Worm (Caenorhabditis elegans) whole organism, L1 larva: ENCODE data around the gene B0393.4.

Experiments used
- C16A3.4 ChIP-seq: fragments of 150-350 bp; optimal IDR thresholded peaks from 2 replicates; lab custom pipeline; 2014; ENCODE audit warnings: missing biosample characterization, missing genetic modification characterization
- F16B12.6 ChIP-seq: fragments of 150-350 bp; optimal IDR thresholded peaks from 2 replicates; lab custom pipeline; 2014; ENCODE audit warnings: missing biosample characterization, missing genetic modification characterization
- aly-2 ChIP-seq: fragments of 150-350 bp; optimal IDR thresholded peaks from 2 replicates; lab custom pipeline; 2014; ENCODE audit warnings: missing biosample characterization, missing genetic modification characterization
- blmp-1 ChIP-seq: fragments of 150-350 bp; optimal IDR thresholded peaks from 2 replicates; lab custom pipeline; 2014; ENCODE audit warnings: missing biosample characterization, missing genetic modification characterization
- ceh-63 ChIP-seq: fragments of 200-800 bp; sonication (Bioruptor generic); optimal IDR thresholded peaks from 2 replicates; lab custom pipeline; 2018; ENCODE audit warnings: mild to moderate bottlenecking, missing genetic modification characterization, missing compliant biosample characterization
- ceh-82 ChIP-seq, 3 experiments: fragments of 150-350 bp in 1 of 3; sonication (generic microtip) in 2 of 3; optimal IDR thresholded peaks; 2 replicates each; lab custom pipeline; 2014 to 2017; ENCODE audit warnings: missing biosample characterization in 3 of 3, missing genetic modification characterization in 3 of 3
- ceh-90 ChIP-seq: sonication (generic microtip); optimal IDR thresholded peaks from 2 replicates; lab custom pipeline; 2016; ENCODE audit warnings: missing genetic modification characterization, missing compliant biosample characterization
- ces-1 ChIP-seq: fragments of 150-350 bp; optimal IDR thresholded peaks from 2 replicates; lab custom pipeline; 2014; ENCODE audit warnings: missing biosample characterization, missing genetic modification reagents, missing genetic modification characterization
- dpl-1 ChIP-seq, 3 experiments: fragments of 150-350 bp in 2 of 3; sonication (generic microtip) in 1 of 3; optimal IDR thresholded peaks; 2 replicates each; lab custom pipeline; 2014 to 2017; ENCODE audit warnings: missing biosample characterization in 3 of 3, missing genetic modification characterization in 3 of 3, missing genetic modification reagents in 3 of 3
- dsc-1 ChIP-seq: sonication (generic microtip); optimal IDR thresholded peaks from 2 replicates; lab custom pipeline; 2016; ENCODE audit warnings: mild to moderate bottlenecking, missing genetic modification characterization, missing compliant biosample characterization
- efl-1 ChIP-seq, 4 experiments: fragments of 150-350 bp; optimal IDR thresholded peaks in 3 of 4; peaks in 1 of 4; 1 replicate in 1 of 4; 2 replicates in 3 of 4; lab custom pipeline; 2014; ENCODE audit warnings: missing biosample characterization in 2 of 4, missing genetic modification characterization in 2 of 4, missing genetic modification reagents in 2 of 4
- egl-27 ChIP-seq, 2 experiments: fragments of 150-350 bp in 1 of 2; sonication (generic microtip); optimal IDR thresholded peaks; 3 replicates each; lab custom pipeline; 2017 to 2018; ENCODE audit warnings: missing biosample characterization in 2 of 2, missing genetic modification characterization in 2 of 2, missing genetic modification reagents in 2 of 2
- elt-2 ChIP-seq: sonication (generic microtip); optimal IDR thresholded peaks from 2 replicates; lab custom pipeline; 2016; ENCODE audit warnings: missing genetic modification characterization, mild to moderate bottlenecking, inconsistent platforms, missing compliant biosample characterization, missing genetic modification reagents
- ets-5 ChIP-seq: fragments of 200-800 bp; sonication (Bioruptor generic); IDR thresholded peaks from 2 replicates; pipeline ENCODE4 v1.3.6; 2022; ENCODE audit warnings: missing genetic modification characterization, missing compliant biosample characterization
- fkh-10 ChIP-seq: sonication (generic microtip); optimal IDR thresholded peaks from 2 replicates; lab custom pipeline; 2017; ENCODE audit warnings: missing biosample characterization, missing genetic modification reagents, missing genetic modification characterization
- grh-1 ChIP-seq: fragments of 200-800 bp; sonication (Bioruptor generic); IDR thresholded peaks from 2 replicates; pipeline ENCODE4 v1.3.6; 2022; ENCODE audit warnings: missing genetic modification reagents, missing genetic modification characterization, missing compliant biosample characterization
- hlh-4 ChIP-seq: sonication (generic microtip); optimal IDR thresholded peaks from 2 replicates; lab custom pipeline; 2016; ENCODE audit warnings: mild to moderate bottlenecking, missing genetic modification characterization, missing compliant biosample characterization
- irx-1 ChIP-seq: sonication (generic microtip); optimal IDR thresholded peaks from 2 replicates; lab custom pipeline; 2016; ENCODE audit warnings: missing genetic modification characterization, missing compliant biosample characterization
- jun-1 ChIP-seq: fragments of 150-350 bp; optimal IDR thresholded peaks from 2 replicates; lab custom pipeline; 2014; ENCODE audit warnings: missing biosample characterization, missing genetic modification reagents, missing genetic modification characterization
- lin-13 ChIP-seq: fragments of 150-350 bp; optimal IDR thresholded peaks from 2 replicates; lab custom pipeline; 2014; ENCODE audit warnings: missing biosample characterization, missing genetic modification reagents, missing genetic modification characterization
- lin-15B ChIP-seq: fragments of 150-350 bp; sonication (generic microtip); optimal IDR thresholded peaks from 3 replicates; lab custom pipeline; 2014; ENCODE audit warnings: missing biosample characterization, missing genetic modification characterization
- lin-35 ChIP-seq, 2 experiments: fragments of 150-350 bp; optimal IDR thresholded peaks; 2 replicates each; lab custom pipeline; 2014; ENCODE audit warnings: missing biosample characterization in 2 of 2, missing genetic modification characterization in 2 of 2, missing genetic modification reagents in 2 of 2
- lin-39 ChIP-seq: fragments of 150-350 bp; optimal IDR thresholded peaks from 2 replicates; lab custom pipeline; 2014; ENCODE audit warnings: missing biosample characterization, missing genetic modification reagents, missing genetic modification characterization
- lir-3 ChIP-seq: sonication (generic microtip); optimal IDR thresholded peaks from 2 replicates; lab custom pipeline; 2016; ENCODE audit warnings: mild to moderate bottlenecking, missing genetic modification characterization, moderate library complexity, missing compliant biosample characterization; ENCODE audit not compliant: poor library complexity
- mab-9 ChIP-seq: fragments of 200-800 bp; sonication (Bioruptor generic); IDR thresholded peaks from 2 replicates; pipeline ENCODE4 v1.3.6; 2022; ENCODE audit warnings: missing genetic modification reagents, missing genetic modification characterization, missing compliant biosample characterization
- mdl-1 ChIP-seq, 2 experiments: fragments of 150-350 bp; optimal IDR thresholded peaks; 2 replicates each; lab custom pipeline; 2014 to 2017; ENCODE audit warnings: missing biosample characterization in 2 of 2, missing genetic modification characterization in 2 of 2, inconsistent platforms in 1 of 2
- mef-2 ChIP-seq: fragments of 150-350 bp; optimal IDR thresholded peaks from 2 replicates; lab custom pipeline; 2014; ENCODE audit warnings: missing biosample characterization, missing genetic modification characterization
- nhr-11 ChIP-seq: fragments of 150-350 bp; optimal IDR thresholded peaks from 2 replicates; lab custom pipeline; 2014; ENCODE audit warnings: missing biosample characterization, missing genetic modification characterization
- nhr-12 ChIP-seq: sonication (generic microtip); optimal IDR thresholded peaks from 2 replicates; lab custom pipeline; 2017; ENCODE audit warnings: missing biosample characterization, missing genetic modification characterization
- nhr-19 ChIP-seq: fragments of 200-800 bp; sonication (Bioruptor generic); conservative IDR thresholded peaks from 2 replicates; pipeline ENCODE4 v1.3.6; 2022; ENCODE audit warnings: missing genetic modification characterization, missing compliant biosample characterization
- nhr-20 ChIP-seq: sonication (generic microtip); optimal IDR thresholded peaks from 2 replicates; lab custom pipeline; 2016; ENCODE audit warnings: mild to moderate bottlenecking, missing genetic modification characterization, missing compliant biosample characterization
- nhr-28 ChIP-seq: fragments of 150-350 bp; optimal IDR thresholded peaks from 2 replicates; lab custom pipeline; 2014; ENCODE audit warnings: missing biosample characterization, missing genetic modification characterization
- nhr-84 ChIP-seq: sonication (generic microtip); optimal IDR thresholded peaks from 2 replicates; lab custom pipeline; 2017; ENCODE audit warnings: missing biosample characterization, missing genetic modification characterization
- nhr-85 ChIP-seq: sonication (generic microtip); peaks from one replicate; lab custom pipeline; 2016; ENCODE audit warnings: missing genetic modification characterization, inconsistent platforms, missing compliant biosample characterization
- pag-3 ChIP-seq: sonication (generic microtip); optimal IDR thresholded peaks from 2 replicates; lab custom pipeline; 2017; ENCODE audit warnings: missing genetic modification characterization, mild to moderate bottlenecking, missing compliant biosample characterization, antibody characterized with exemption, borderline replicate concordance; ENCODE audit not compliant: insufficient read depth
- pqm-1 ChIP-seq: sonication (generic microtip); optimal IDR thresholded peaks from 3 replicates; lab custom pipeline; 2017; ENCODE audit warnings: missing biosample characterization, missing genetic modification characterization
- rnt-1 ChIP-seq: sonication (generic microtip); optimal IDR thresholded peaks from 2 replicates; lab custom pipeline; 2016; ENCODE audit warnings: mild to moderate bottlenecking, missing genetic modification characterization, moderate library complexity, missing compliant biosample characterization
- sox-4 ChIP-seq: sonication (generic microtip); optimal IDR thresholded peaks from 2 replicates; lab custom pipeline; 2016; ENCODE audit warnings: missing genetic modification characterization, missing compliant biosample characterization
- sptf-1 ChIP-seq: fragments of 150-350 bp; optimal IDR thresholded peaks from 2 replicates; lab custom pipeline; 2014; ENCODE audit warnings: missing biosample characterization, missing genetic modification characterization
- sup-37 ChIP-seq: fragments of 200-800 bp; sonication (Bioruptor generic); optimal IDR thresholded peaks from 2 replicates; lab custom pipeline; 2018; ENCODE audit warnings: mild to moderate bottlenecking, missing genetic modification characterization, missing compliant biosample characterization
- unc-130 ChIP-seq: fragments of 150-350 bp; optimal IDR thresholded peaks from 2 replicates; lab custom pipeline; 2017; ENCODE audit warnings: missing biosample characterization, missing genetic modification characterization, inconsistent platforms
- unc-30 ChIP-seq: sonication (generic microtip); optimal IDR thresholded peaks from 2 replicates; lab custom pipeline; 2017; ENCODE audit warnings: missing biosample characterization, missing genetic modification characterization
- unc-62 ChIP-seq: fragments of 150-350 bp; optimal IDR thresholded peaks from 2 replicates; lab custom pipeline; 2014; ENCODE audit warnings: missing biosample characterization, missing genetic modification reagents, missing genetic modification characterization
- unc-86 ChIP-seq: sonication (generic microtip); optimal IDR thresholded peaks from 2 replicates; lab custom pipeline; 2016; ENCODE audit warnings: missing genetic modification characterization, missing compliant biosample characterization
- vab-15 ChIP-seq: sonication (generic microtip); optimal IDR thresholded peaks from 2 replicates; lab custom pipeline; 2017; ENCODE audit warnings: missing genotype, mild to moderate bottlenecking, missing genetic modification characterization, missing compliant biosample characterization
- zag-1 ChIP-seq: fragments of 150-350 bp; optimal IDR thresholded peaks from 2 replicates; lab custom pipeline; 2014; ENCODE audit warnings: missing biosample characterization, missing genetic modification characterization
- ztf-11 ChIP-seq, 2 experiments: sonication (generic microtip); optimal IDR thresholded peaks; 2 replicates each; lab custom pipeline; 2016 to 2017; ENCODE audit warnings: missing genetic modification characterization in 2 of 2, missing biosample characterization in 1 of 2, missing compliant biosample characterization in 1 of 2
- ztf-4 ChIP-seq: fragments of 150-350 bp; optimal IDR thresholded peaks from 2 replicates; lab custom pipeline; 2014; ENCODE audit warnings: missing biosample characterization, missing genetic modification characterization

The B0393.4 gene

DNA sequence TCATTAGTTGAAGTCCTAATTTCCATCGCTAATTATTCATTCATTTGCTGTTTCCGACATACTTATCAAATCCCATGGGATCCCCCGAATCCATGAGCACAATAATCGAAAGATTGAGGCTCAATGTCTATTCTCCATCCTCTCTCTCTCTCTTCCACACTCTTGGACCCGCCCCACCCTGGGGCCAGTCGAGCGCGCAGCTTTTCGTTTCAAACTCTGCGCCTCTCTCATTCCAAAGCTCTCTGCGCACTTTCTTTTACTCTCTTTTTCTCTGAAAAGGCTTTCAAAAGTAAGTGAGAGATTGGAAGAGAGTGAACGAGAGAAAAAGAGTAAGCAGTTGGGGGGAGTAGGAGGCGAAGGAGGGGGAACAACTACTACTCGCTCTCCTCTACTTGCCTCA is 41.7 kb downstream of the B0393.4 start, which contains the start of gene acy-1 (continued):
- peak; percentile 35 for TF ChIP-seq C16A3.4 (tag; lab: Kevin White, UChicago)
- peak; percentile 20 for TF ChIP-seq sox-4 (tag; lab: Kevin White, UChicago)
- TF ChIP-seq unc-86 = peak; percentile 80
- TF ChIP-seq unc-30 (tag; lab: Kevin White, UChicago) = no peak
- TF ChIP-seq sptf-1 (tag; lab: Kevin White, UChicago) = no peak
- no peak for TF ChIP-seq nhr-28 (tag; lab: Kevin White, UChicago)
- TF ChIP-seq lir-3 (tag; lab: Kevin White, UChicago) = peak; percentile 51
- TF ChIP-seq ztf-4 (tag; lab: Kevin White, UChicago) = no peak
- TF ChIP-seq nhr-84 (tag; lab: Kevin White, UChicago) = no peak
- no peak for TF ChIP-seq pqm-1 (tag; lab: Kevin White, UChicago)
- peak; percentile 25 for TF ChIP-seq F16B12.6 (tag; lab: Kevin White, UChicago)
- peak; percentile 68 for TF ChIP-seq zag-1
- TF ChIP-seq lin-39 (tag; lab: Kevin White, UChicago) = peak; percentile 46
- TF ChIP-seq aly-2 (tag; lab: Kevin White, UChicago) = no peak
- TF ChIP-seq ceh-63 (GFP tag; lab: Kevin White, UChicago) = no peak
- TF ChIP-seq ces-1 (GFP tag; lab: Kevin White, UChicago) = no peak
- TF ChIP-seq ceh-82 (tag; optimal IDR thresholded peaks at IDR 0.05; lab: Kevin White, UChicago) = peak; percentile 60 to 86 (median 68)
- TF ChIP-seq efl-1 (optimal IDR thresholded peaks at IDR 0.05; lab: Kevin White, UChicago) = peak; percentile 85 to 88
- peak; percentile 76 to 95 for TF ChIP-seq efl-1 (GFP tag; optimal IDR thresholded peaks at IDR 0.05 in 1 of 2; lab: Kevin White, UChicago)
- TF ChIP-seq rnt-1 (tag; lab: Kevin White, UChicago) = peak; percentile 87
- TF ChIP-seq sup-37 = no peak
- peak; percentile 50 to 76 for TF ChIP-seq lin-35 (GFP tag; optimal IDR thresholded peaks at IDR 0.05; lab: Kevin White, UChicago)
- peak; percentile 58 for TF ChIP-seq nhr-20 (tag; lab: Kevin White, UChicago)
- peak; percentile 34 for TF ChIP-seq unc-130 (tag; lab: Kevin White, UChicago)
- TF ChIP-seq mab-9 (GFP tag; lab: Robert Waterston, UW) = peak; percentile 27; the same call in 1 of the 2 replicates
- peak in 1 of 2 experiments; percentile 2 for TF ChIP-seq mdl-1 (tag; optimal IDR thresholded peaks at IDR 0.05; lab: Kevin White, UChicago)
- TF ChIP-seq dpl-1 (GFP tag; optimal IDR thresholded peaks at IDR 0.05; lab: Kevin White, UChicago) = peak; percentile 58 to 75 (median 67)
- no peak for TF ChIP-seq unc-62 (GFP tag; lab: Kevin White, UChicago)
- TF ChIP-seq egl-27 (tag; optimal IDR thresholded peaks at IDR 0.05; lab: Kevin White, UChicago) = peak in 1 of 2 experiments; percentile 40
- TF ChIP-seq grh-1 (GFP tag; lab: Robert Waterston, UW) = no peak
- TF ChIP-seq nhr-85 (tag; lab: Kevin White, UChicago) = peak; percentile 62
- peak; percentile 26 for TF ChIP-seq irx-1 (tag; lab: Kevin White, UChicago)
- TF ChIP-seq nhr-11 (tag; lab: Kevin White, UChicago) = no peak
- peak; percentile 48 for TF ChIP-seq lin-15B (tag; lab: Kevin White, UChicago)
- TF ChIP-seq ztf-11 (tag; optimal IDR thresholded peaks at IDR 0.05; lab: Kevin White, UChicago) = peak in 1 of 2 experiments; percentile 13
- no peak for TF ChIP-seq ets-5 (GFP tag; lab: Robert Waterston, UW)
- TF ChIP-seq lin-13 = peak; percentile 67
- no peak for TF ChIP-seq mef-2
- peak; percentile 81 for TF ChIP-seq fkh-10

DNA sequence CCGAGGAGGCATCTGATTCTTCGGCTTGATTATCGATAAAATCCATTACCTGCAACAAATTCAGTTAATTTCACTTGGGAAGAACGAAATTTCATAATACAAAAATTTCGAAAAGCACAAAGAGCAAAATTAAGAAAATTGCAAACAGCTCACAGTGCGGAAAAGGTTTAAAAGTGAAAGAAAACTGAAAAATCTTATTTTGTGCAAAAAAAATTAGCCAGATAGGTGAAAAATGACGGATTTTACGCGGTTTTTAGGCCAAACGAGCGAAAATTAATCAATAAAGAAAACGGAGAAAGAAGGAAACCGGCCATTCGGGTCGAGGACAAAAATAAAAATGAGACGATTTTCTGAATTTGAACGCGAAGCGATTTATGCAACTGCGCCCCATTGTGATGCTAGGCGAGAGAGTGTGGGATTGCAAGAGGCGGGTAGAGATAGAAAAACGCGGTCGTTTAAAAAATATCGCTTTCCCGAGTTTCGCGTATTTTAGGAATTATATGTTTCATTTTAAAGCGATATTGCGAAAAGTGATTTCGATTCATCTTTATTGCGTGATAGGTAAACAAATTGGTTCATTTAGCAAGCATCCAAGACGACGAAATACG is 42.7 kb downstream of the B0393.4 start, which contains the start of gene emb-5:
Gene emb-5, minus strand, starts transcription at position 51 of the 608 bp plus-strand sequence.
- no peak for TF ChIP-seq ets-5 (GFP tag; lab: Robert Waterston, UW)
- TF ChIP-seq blmp-1 (tag; lab: Kevin White, UChicago) = no peak
- peak; percentile 7 for TF ChIP-seq aly-2 (tag; lab: Kevin White, UChicago)
- peak; percentile 30 to 85 (median 74) for TF ChIP-seq ceh-82 (tag; optimal IDR thresholded peaks at IDR 0.05; lab: Kevin White, UChicago)
- no peak for TF ChIP-seq ceh-63 (GFP tag; lab: Kevin White, UChicago)
- no peak for TF ChIP-seq nhr-12 (tag; lab: Kevin White, UChicago)
- TF ChIP-seq hlh-4 (tag; lab: Kevin White, UChicago) = no peak
- TF ChIP-seq pag-3 = no peak
- no peak for TF ChIP-seq ztf-11 (tag; optimal IDR thresholded peaks at IDR 0.05; lab: Kevin White, UChicago)
- peak; percentile 58 for TF ChIP-seq F16B12.6 (tag; lab: Kevin White, UChicago)
- peak; percentile 9 for TF ChIP-seq elt-2
- no peak for TF ChIP-seq ceh-90 (tag; lab: Kevin White, UChicago)
- no peak for TF ChIP-seq nhr-28 (tag; lab: Kevin White, UChicago)
- TF ChIP-seq ztf-4 (tag; lab: Kevin White, UChicago) = no peak
- TF ChIP-seq C16A3.4 (tag; lab: Kevin White, UChicago) = peak; percentile 81
- no peak for TF ChIP-seq unc-30 (tag; lab: Kevin White, UChicago)
- TF ChIP-seq lir-3 (tag; lab: Kevin White, UChicago) = peak; percentile 0
- TF ChIP-seq jun-1 (tag; lab: Kevin White, UChicago) = peak; percentile 59
- TF ChIP-seq nhr-11 (tag; lab: Kevin White, UChicago) = no peak
- no peak for TF ChIP-seq vab-15 (tag; lab: Kevin White, UChicago)
- TF ChIP-seq lin-39 (tag; lab: Kevin White, UChicago) = peak; percentile 59
- no peak for TF ChIP-seq dsc-1
- peak; percentile 76 for TF ChIP-seq nhr-19
- TF ChIP-seq lin-13 = peak; percentile 62
- no peak for TF ChIP-seq ces-1 (GFP tag; lab: Kevin White, UChicago)
